Worm (Caenorhabditis elegans) whole organism, young adult: ENCODE measurements around the gene ZK1098.9.

Experiments
- mxl-1 ChIP-seq: sonication (generic microtip); optimal IDR thresholded peaks from 2 replicates; lab custom pipeline; 2016; ENCODE audit warnings: missing genetic modification characterization, missing compliant biosample characterization
- nhr-90 ChIP-seq: sonication (generic microtip); optimal IDR thresholded peaks from 2 replicates; lab custom pipeline; 2016; ENCODE audit warnings: missing genotype, mild to moderate bottlenecking, missing genetic modification characterization, missing compliant biosample characterization
- tbp1 ChIP-seq: fragments of 200-800 bp; sonication (Bioruptor generic); optimal IDR thresholded peaks from 2 replicates; lab custom pipeline; 2018; ENCODE audit warnings: mild to moderate bottlenecking, missing genetic modification characterization, missing compliant biosample characterization

DNA sequence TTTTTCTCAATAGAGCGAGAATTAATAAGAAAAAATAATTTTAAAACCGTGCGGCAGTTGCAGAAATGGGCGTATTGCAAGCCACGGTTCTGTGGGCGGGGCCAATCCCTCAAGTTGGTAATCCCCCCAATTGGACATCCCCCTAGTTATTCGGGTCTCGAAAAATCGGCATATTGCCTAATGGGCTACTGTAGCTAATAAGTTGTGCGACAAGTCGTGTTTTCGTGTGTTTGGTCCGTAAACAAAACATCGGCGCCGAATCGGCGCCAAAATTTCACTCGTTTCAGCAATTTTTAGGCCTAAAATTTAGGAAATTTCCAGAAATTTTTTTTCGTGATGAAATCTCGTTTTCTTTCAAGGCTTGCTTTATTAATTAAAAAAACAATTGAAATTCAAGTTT, 39.9 kb upstream of the ZK1098.9 start:
- TF ChIP-seq tbp1 (GFP tag; lab: Kevin White, UChicago) (no peak), nhr-90 (no peak), mxl-1 (tag; lab: Kevin White, UChicago) (no peak)
